Worm (Caenorhabditis elegans) whole organism, L1 larva: Measurements from ENCODE around the gene srsx-6.

ENCODE experiments used
- C16A3.4 ChIP-seq: fragments of 150-350 bp; optimal IDR thresholded peaks from 2 replicates; lab custom pipeline; 2014; ENCODE audit warnings: missing biosample characterization, missing genetic modification characterization
- F16B12.6 ChIP-seq: fragments of 150-350 bp; optimal IDR thresholded peaks from 2 replicates; lab custom pipeline; 2014; ENCODE audit warnings: missing biosample characterization, missing genetic modification characterization
- ces-1 ChIP-seq: fragments of 150-350 bp; optimal IDR thresholded peaks from 2 replicates; lab custom pipeline; 2014; ENCODE audit warnings: missing biosample characterization, missing genetic modification reagents, missing genetic modification characterization
- egl-27 ChIP-seq, 2 experiments: fragments of 150-350 bp in 1 of 2; sonication (generic microtip); optimal IDR thresholded peaks; 3 replicates each; lab custom pipeline; 2017 to 2018; ENCODE audit warnings: missing biosample characterization in 2 of 2, missing genetic modification characterization in 2 of 2, missing genetic modification reagents in 2 of 2
- grh-1 ChIP-seq: fragments of 200-800 bp; sonication (Bioruptor generic); IDR thresholded peaks from 2 replicates; pipeline ENCODE4 v1.3.6; 2022; ENCODE audit warnings: missing genetic modification reagents, missing genetic modification characterization, missing compliant biosample characterization
- jun-1 ChIP-seq: fragments of 150-350 bp; optimal IDR thresholded peaks from 2 replicates; lab custom pipeline; 2014; ENCODE audit warnings: missing biosample characterization, missing genetic modification reagents, missing genetic modification characterization
- nhr-12 ChIP-seq: sonication (generic microtip); optimal IDR thresholded peaks from 2 replicates; lab custom pipeline; 2017; ENCODE audit warnings: missing biosample characterization, missing genetic modification characterization
- nhr-47 ChIP-seq: sonication (generic microtip); optimal IDR thresholded peaks from 2 replicates; lab custom pipeline; 2016; ENCODE audit warnings: mild to moderate bottlenecking, missing genetic modification characterization, moderate library complexity, missing compliant biosample characterization

ce11 chrV:7946229-7946628 is 19.3 kb downstream of the srsx-6 start:
- TF ChIP-seq C16A3.4 (tag; lab: Kevin White, UChicago) (no peak), ces-1 (GFP tag; lab: Kevin White, UChicago) (no peak), nhr-47 (tag; lab: Kevin White, UChicago) (no peak), jun-1 (tag; lab: Kevin White, UChicago) (no peak), egl-27 (tag; optimal IDR thresholded peaks at IDR 0.05; lab: Kevin White, UChicago) (no peak), F16B12.6 (tag; lab: Kevin White, UChicago) (no peak), grh-1 (no peak), nhr-12 (tag; lab: Kevin White, UChicago) (no peak)
